Fruit fly (Drosophila melanogaster): ENCODE results near the gene CG17806.

Gene CG17806

dm6 chr3R:17776952-17777407 lies 26.1 kb downstream of the CG17806 start (continued):
- TF ChIP-seq CG3281 (GFP tag; optimal IDR thresholded peaks at IDR 0.05) (peak; percentile 37), toy (GFP tag; IDR thresholded peaks at IDR 0.05) (no peak), z (GFP tag; IDR thresholded peaks at IDR 0.05) (no peak), maf-S (GFP tag; optimal IDR thresholded peaks at IDR 0.05) (peak; percentile 38), odd (GFP tag; optimal IDR thresholded peaks at IDR 0.05) (no peak), PHDP (tag; optimal IDR thresholded peaks at IDR 0.05) (no peak), nom (GFP tag; optimal IDR thresholded peaks at IDR 0.05) (no peak), onecut (GFP tag; IDR thresholded peaks at IDR 0.05) (peak; percentile 41), Jarid2 (GFP tag; optimal IDR thresholded peaks at IDR 0.05) (no peak), dan (GFP tag; IDR thresholded peaks at IDR 0.05) (no peak), CG13624 (GFP tag; optimal IDR thresholded peaks at IDR 0.05) (peak; percentile 6), Sox100B (GFP tag; optimal IDR thresholded peaks at IDR 0.05) (no peak), wek (GFP tag; optimal IDR thresholded peaks at IDR 0.05) (no peak), Dfd (GFP tag; optimal IDR thresholded peaks at IDR 0.05) (no peak), abd-A (tag; optimal IDR thresholded peaks at IDR 0.05) (no peak), crc (GFP tag; optimal IDR thresholded peaks at IDR 0.05) (no peak), CG10959 (GFP tag; IDR thresholded peaks at IDR 0.05) (no peak), CG6272 (GFP tag; IDR thresholded peaks at IDR 0.05) (0 out of 2 replicates have a peak, but pooled peaks have one; percentile 17), gfzf (GFP tag; optimal IDR thresholded peaks at IDR 0.05) (no peak), CG11696 (GFP tag; IDR thresholded peaks at IDR 0.05) (no peak), ftz-f1 (GFP tag; optimal IDR thresholded peaks at IDR 0.05) (no peak), HLH4C (GFP tag; IDR thresholded peaks at IDR 0.05; ENCODE audit: partially characterized antibody) (no peak), nau (GFP tag; optimal IDR thresholded peaks at IDR 0.05) (no peak), Six4 (GFP tag; optimal IDR thresholded peaks at IDR 0.05) (peak; percentile 18), CG1832 (GFP tag; optimal IDR thresholded peaks at IDR 0.05) (no peak), Adf1 (GFP tag; IDR thresholded peaks at IDR 0.05) (peak; percentile 88), CTCF (GFP tag; optimal IDR thresholded peaks at IDR 0.05) (no peak), CG17385 (GFP tag; optimal IDR thresholded peaks at IDR 0.05) (no peak), kah (GFP tag; optimal IDR thresholded peaks at IDR 0.05) (peak; percentile 96), CG4820 (GFP tag; optimal IDR thresholded peaks at IDR 0.05) (no peak), sd (tag; optimal IDR thresholded peaks at IDR 0.05) (no peak), zf30C (GFP tag; optimal IDR thresholded peaks at IDR 0.05) (no peak), lola (GFP tag; optimal IDR thresholded peaks at IDR 0.05) (no peak), CG6791 (GFP tag; IDR thresholded peaks at IDR 0.05; ENCODE audit: partially characterized antibody) (no peak), CG14667 (GFP tag; IDR thresholded peaks at IDR 0.05) (no peak), Fer2 (tag; optimal IDR thresholded peaks at IDR 0.05) (no peak), H2.0 (GFP tag; IDR thresholded peaks at IDR 0.05) (no peak), chif (GFP tag; optimal IDR thresholded peaks at IDR 0.05) (no peak), CG6813 (GFP tag; optimal IDR thresholded peaks at IDR 0.05) (no peak), Opbp (GFP tag; IDR thresholded peaks at IDR 0.05; ENCODE audit: partially characterized antibody) (no peak), CG9437 (GFP tag; optimal IDR thresholded peaks at IDR 0.05) (no peak), CG17829 (tag; optimal IDR thresholded peaks at IDR 0.05) (no peak), emc (GFP tag; optimal IDR thresholded peaks at IDR 0.05) (no peak), CG18476 (GFP tag; optimal IDR thresholded peaks at IDR 0.05) (peak; percentile 9), ash1 (GFP tag; optimal IDR thresholded peaks at IDR 0.05) (no peak), jing (GFP tag; optimal IDR thresholded peaks at IDR 0.05) (no peak), Hr78 (GFP tag; optimal IDR thresholded peaks at IDR 0.05) (no peak), CG10462 (GFP tag; optimal IDR thresholded peaks at IDR 0.05) (no peak), knrl (GFP tag; IDR thresholded peaks at IDR 0.05; ENCODE audit: partially characterized antibody) (no peak), corto (GFP tag; optimal IDR thresholded peaks at IDR 0.05) (no peak), CG6689 (GFP tag; IDR thresholded peaks at IDR 0.05) (no peak)
